Worm (Caenorhabditis elegans) whole organism, L1 larva: ENCODE data around the gene nlp-76.

Experiments
- C04F5.9 ChIP-seq: sonication (generic microtip); optimal IDR thresholded peaks from 2 replicates; lab custom pipeline; 2016; ENCODE audit warnings: missing genetic modification characterization, missing compliant biosample characterization
- Y116A8C.19 ChIP-seq: sonication (generic microtip); optimal IDR thresholded peaks from 2 replicates; lab custom pipeline; 2016; ENCODE audit warnings: missing compliant biosample characterization, missing genetic modification characterization, borderline replicate concordance
- aha-1 ChIP-seq: fragments of 150-350 bp; optimal IDR thresholded peaks from 2 replicates; lab custom pipeline; 2014; ENCODE audit warnings: missing biosample characterization, missing genetic modification characterization
- alr-1 ChIP-seq: fragments of 200-800 bp; sonication (Bioruptor generic); optimal IDR thresholded peaks from 2 replicates; lab custom pipeline; 2018; ENCODE audit warnings: borderline replicate concordance, mild to moderate bottlenecking, missing genetic modification characterization, missing compliant biosample characterization
- ama-1 ChIP-seq: fragments of 150-350 bp; optimal IDR thresholded peaks from 2 replicates; lab custom pipeline; 2014
- blmp-1 ChIP-seq: fragments of 150-350 bp; optimal IDR thresholded peaks from 2 replicates; lab custom pipeline; 2014; ENCODE audit warnings: missing biosample characterization, missing genetic modification characterization
- ceh-63 ChIP-seq: fragments of 200-800 bp; sonication (Bioruptor generic); optimal IDR thresholded peaks from 2 replicates; lab custom pipeline; 2018; ENCODE audit warnings: mild to moderate bottlenecking, missing genetic modification characterization, missing compliant biosample characterization
- ceh-8 ChIP-seq: fragments of 200-800 bp; sonication (Bioruptor generic); optimal IDR thresholded peaks from 2 replicates; lab custom pipeline; 2018; ENCODE audit warnings: mild to moderate bottlenecking, missing genetic modification characterization, moderate library complexity, missing compliant biosample characterization
- ceh-82 ChIP-seq, 3 experiments: fragments of 150-350 bp in 1 of 3; sonication (generic microtip) in 2 of 3; optimal IDR thresholded peaks; 2 replicates each; lab custom pipeline; 2014 to 2017; ENCODE audit warnings: missing biosample characterization in 3 of 3, missing genetic modification characterization in 3 of 3
- ceh-88 ChIP-seq: fragments of 200-800 bp; sonication (Bioruptor generic); IDR thresholded peaks from 2 replicates; pipeline ENCODE4 v1.3.6; 2022; ENCODE audit warnings: missing genetic modification characterization, missing compliant biosample characterization
- dpl-1 ChIP-seq, 3 experiments: fragments of 150-350 bp in 2 of 3; sonication (generic microtip) in 1 of 3; optimal IDR thresholded peaks; 2 replicates each; lab custom pipeline; 2014 to 2017; ENCODE audit warnings: missing biosample characterization in 3 of 3, missing genetic modification characterization in 3 of 3, missing genetic modification reagents in 3 of 3
- dsc-1 ChIP-seq: sonication (generic microtip); optimal IDR thresholded peaks from 2 replicates; lab custom pipeline; 2016; ENCODE audit warnings: mild to moderate bottlenecking, missing genetic modification characterization, missing compliant biosample characterization
- efl-3 ChIP-seq: fragments of 200-800 bp; sonication (Bioruptor generic); optimal IDR thresholded peaks from 2 replicates; lab custom pipeline; 2018; ENCODE audit warnings: mild to moderate bottlenecking, missing genetic modification characterization, missing compliant biosample characterization
- egl-27 ChIP-seq, 2 experiments: fragments of 150-350 bp in 1 of 2; sonication (generic microtip); optimal IDR thresholded peaks; 3 replicates each; lab custom pipeline; 2017 to 2018; ENCODE audit warnings: missing biosample characterization in 2 of 2, missing genetic modification characterization in 2 of 2, missing genetic modification reagents in 2 of 2
- elt-3 ChIP-seq, 6 experiments: fragments of 150-350 bp in 1 of 6; sonication (generic microtip); optimal IDR thresholded peaks; 2 replicates each; lab custom pipeline; 2017 to 2018; ENCODE audit warnings: missing biosample characterization in 6 of 6, missing genetic modification characterization in 6 of 6, inconsistent platforms in 1 of 6
- ets-5 ChIP-seq: fragments of 200-800 bp; sonication (Bioruptor generic); IDR thresholded peaks from 2 replicates; pipeline ENCODE4 v1.3.6; 2022; ENCODE audit warnings: missing genetic modification characterization, missing compliant biosample characterization
- fkh-4 ChIP-seq: sonication (generic microtip); optimal IDR thresholded peaks from 2 replicates; lab custom pipeline; 2016; ENCODE audit warnings: missing compliant biosample characterization, missing genetic modification characterization, borderline replicate concordance
- hlh-4 ChIP-seq: sonication (generic microtip); optimal IDR thresholded peaks from 2 replicates; lab custom pipeline; 2016; ENCODE audit warnings: mild to moderate bottlenecking, missing genetic modification characterization, missing compliant biosample characterization
- hpl-2 ChIP-seq: fragments of 150-350 bp; optimal IDR thresholded peaks from 2 replicates; lab custom pipeline; 2014; ENCODE audit warnings: missing biosample characterization, missing genetic modification reagents, missing genetic modification characterization
- isw-1 ChIP-seq: fragments of 200-800 bp; sonication (Bioruptor generic); IDR thresholded peaks from 2 replicates; pipeline ENCODE4 v1.3.6; 2022; ENCODE audit warnings: missing genetic modification characterization, missing compliant biosample characterization
- jun-1 ChIP-seq: fragments of 150-350 bp; optimal IDR thresholded peaks from 2 replicates; lab custom pipeline; 2014; ENCODE audit warnings: missing biosample characterization, missing genetic modification reagents, missing genetic modification characterization
- lin-13 ChIP-seq: fragments of 150-350 bp; optimal IDR thresholded peaks from 2 replicates; lab custom pipeline; 2014; ENCODE audit warnings: missing biosample characterization, missing genetic modification reagents, missing genetic modification characterization
- lin-15B ChIP-seq: fragments of 150-350 bp; sonication (generic microtip); optimal IDR thresholded peaks from 3 replicates; lab custom pipeline; 2014; ENCODE audit warnings: missing biosample characterization, missing genetic modification characterization
- lin-39 ChIP-seq: fragments of 150-350 bp; optimal IDR thresholded peaks from 2 replicates; lab custom pipeline; 2014; ENCODE audit warnings: missing biosample characterization, missing genetic modification reagents, missing genetic modification characterization
- lir-3 ChIP-seq: sonication (generic microtip); optimal IDR thresholded peaks from 2 replicates; lab custom pipeline; 2016; ENCODE audit warnings: mild to moderate bottlenecking, missing genetic modification characterization, moderate library complexity, missing compliant biosample characterization; ENCODE audit not compliant: poor library complexity
- mdl-1 ChIP-seq, 2 experiments: fragments of 150-350 bp; optimal IDR thresholded peaks; 2 replicates each; lab custom pipeline; 2014 to 2017; ENCODE audit warnings: missing biosample characterization in 2 of 2, missing genetic modification characterization in 2 of 2, inconsistent platforms in 1 of 2
- mef-2 ChIP-seq: fragments of 150-350 bp; optimal IDR thresholded peaks from 2 replicates; lab custom pipeline; 2014; ENCODE audit warnings: missing biosample characterization, missing genetic modification characterization
- nhr-11 ChIP-seq: fragments of 150-350 bp; optimal IDR thresholded peaks from 2 replicates; lab custom pipeline; 2014; ENCODE audit warnings: missing biosample characterization, missing genetic modification characterization
- nhr-19 ChIP-seq: fragments of 200-800 bp; sonication (Bioruptor generic); conservative IDR thresholded peaks from 2 replicates; pipeline ENCODE4 v1.3.6; 2022; ENCODE audit warnings: missing genetic modification characterization, missing compliant biosample characterization
- nhr-28 ChIP-seq: fragments of 150-350 bp; optimal IDR thresholded peaks from 2 replicates; lab custom pipeline; 2014; ENCODE audit warnings: missing biosample characterization, missing genetic modification characterization
- nhr-47 ChIP-seq: sonication (generic microtip); optimal IDR thresholded peaks from 2 replicates; lab custom pipeline; 2016; ENCODE audit warnings: mild to moderate bottlenecking, missing genetic modification characterization, moderate library complexity, missing compliant biosample characterization
- nhr-77 ChIP-seq: fragments of 150-350 bp; optimal IDR thresholded peaks from 2 replicates; lab custom pipeline; 2014; ENCODE audit warnings: missing biosample characterization, missing genetic modification characterization
- nhr-85 ChIP-seq: sonication (generic microtip); peaks from one replicate; lab custom pipeline; 2016; ENCODE audit warnings: missing genetic modification characterization, inconsistent platforms, missing compliant biosample characterization
- pag-3 ChIP-seq: sonication (generic microtip); optimal IDR thresholded peaks from 2 replicates; lab custom pipeline; 2017; ENCODE audit warnings: missing genetic modification characterization, mild to moderate bottlenecking, missing compliant biosample characterization, antibody characterized with exemption, borderline replicate concordance; ENCODE audit not compliant: insufficient read depth
- pax-3 ChIP-seq: fragments of 200-800 bp; sonication (Bioruptor generic); optimal IDR thresholded peaks from 2 replicates; lab custom pipeline; 2018; ENCODE audit warnings: mild to moderate bottlenecking, missing genetic modification characterization, moderate library complexity, missing compliant biosample characterization
- pqm-1 ChIP-seq: sonication (generic microtip); optimal IDR thresholded peaks from 3 replicates; lab custom pipeline; 2017; ENCODE audit warnings: missing biosample characterization, missing genetic modification characterization
- rnt-1 ChIP-seq: sonication (generic microtip); optimal IDR thresholded peaks from 2 replicates; lab custom pipeline; 2016; ENCODE audit warnings: mild to moderate bottlenecking, missing genetic modification characterization, moderate library complexity, missing compliant biosample characterization
- snu-23 ChIP-seq: sonication (generic microtip); optimal IDR thresholded peaks from 2 replicates; lab custom pipeline; 2016; ENCODE audit warnings: missing genetic modification characterization, missing compliant biosample characterization
- sox-4 ChIP-seq: sonication (generic microtip); optimal IDR thresholded peaks from 2 replicates; lab custom pipeline; 2016; ENCODE audit warnings: missing genetic modification characterization, missing compliant biosample characterization
- sptf-1 ChIP-seq: fragments of 150-350 bp; optimal IDR thresholded peaks from 2 replicates; lab custom pipeline; 2014; ENCODE audit warnings: missing biosample characterization, missing genetic modification characterization
- sup-37 ChIP-seq: fragments of 200-800 bp; sonication (Bioruptor generic); optimal IDR thresholded peaks from 2 replicates; lab custom pipeline; 2018; ENCODE audit warnings: mild to moderate bottlenecking, missing genetic modification characterization, missing compliant biosample characterization
- unc-30 ChIP-seq: sonication (generic microtip); optimal IDR thresholded peaks from 2 replicates; lab custom pipeline; 2017; ENCODE audit warnings: missing biosample characterization, missing genetic modification characterization
- unc-98 ChIP-seq: fragments of 200-800 bp; sonication (Bioruptor generic); IDR thresholded peaks from 2 replicates; pipeline ENCODE4 v1.3.6; 2022; ENCODE audit warnings: missing genetic modification characterization, missing compliant biosample characterization
- vab-15 ChIP-seq: sonication (generic microtip); optimal IDR thresholded peaks from 2 replicates; lab custom pipeline; 2017; ENCODE audit warnings: missing genotype, mild to moderate bottlenecking, missing genetic modification characterization, missing compliant biosample characterization
- xbp-1 ChIP-seq: sonication (generic microtip); optimal IDR thresholded peaks from 2 replicates; lab custom pipeline; 2016; ENCODE audit warnings: missing genetic modification characterization, missing compliant biosample characterization
- zip-4 ChIP-seq: fragments of 200-800 bp; sonication (Bioruptor generic); optimal IDR thresholded peaks from 2 replicates; lab custom pipeline; 2018; ENCODE audit warnings: mild to moderate bottlenecking, missing genetic modification characterization, moderate library complexity, missing compliant biosample characterization
- ztf-11 ChIP-seq, 2 experiments: sonication (generic microtip); optimal IDR thresholded peaks; 2 replicates each; lab custom pipeline; 2016 to 2017; ENCODE audit warnings: missing genetic modification characterization in 2 of 2, missing biosample characterization in 1 of 2, missing compliant biosample characterization in 1 of 2
- ztf-4 ChIP-seq: fragments of 150-350 bp; optimal IDR thresholded peaks from 2 replicates; lab custom pipeline; 2014; ENCODE audit warnings: missing biosample characterization, missing genetic modification characterization

The nlp-76 gene

ce11 chrX:12671638-12672290 lies 8.1 kb upstream of the nlp-76 start (continued):
- no peak for TF ChIP-seq dsc-1 (tag; lab: Kevin White, UChicago)
- TF ChIP-seq isw-1 (GFP tag; lab: Robert Waterston, UW) = no peak
- TF ChIP-seq mef-2 (tag; lab: Kevin White, UChicago) = no peak
- no peak for TF ChIP-seq elt-3 (tag; optimal IDR thresholded peaks at IDR 0.05; lab: Kevin White, UChicago)
- no peak for TF ChIP-seq xbp-1
- TF ChIP-seq egl-27 (tag; optimal IDR thresholded peaks at IDR 0.05; lab: Kevin White, UChicago) = no peak
- TF ChIP-seq Y116A8C.19 (tag; lab: Kevin White, UChicago) = no peak
- no peak for TF ChIP-seq ceh-82 (tag; optimal IDR thresholded peaks at IDR 0.05; lab: Kevin White, UChicago)
- peak; percentile 96 for TF ChIP-seq nhr-85 (tag; lab: Kevin White, UChicago)
- peak; percentile 40 for TF ChIP-seq snu-23 (GFP tag; lab: Kevin White, UChicago)
- no peak for TF ChIP-seq fkh-4
- TF ChIP-seq nhr-11 (tag; lab: Kevin White, UChicago) = no peak
- TF ChIP-seq sup-37 (GFP tag; lab: Kevin White, UChicago) = no peak
- no peak for TF ChIP-seq hlh-4
- TF ChIP-seq ama-1 (lab: Kevin White, UChicago) = no peak
- TF ChIP-seq, all 84 proteins: peak for 12

ce11 chrX:12670385-12670784 lies 6.7 kb upstream of the nlp-76 start:
- TF ChIP-seq snu-23 (GFP tag; lab: Kevin White, UChicago) (peak; percentile 94), blmp-1 (tag; lab: Kevin White, UChicago) (peak; percentile 77), ceh-88 (GFP tag; lab: Robert Waterston, UW) (peak; percentile 31; the same call in 1 of the 2 replicates), egl-27 (tag; optimal IDR thresholded peaks at IDR 0.05; lab: Kevin White, UChicago) (peak; percentile 10 to 78), sptf-1 (tag; lab: Kevin White, UChicago) (no peak), ets-5 (GFP tag; lab: Robert Waterston, UW) (no peak), mef-2 (tag; lab: Kevin White, UChicago) (peak; percentile 17), alr-1 (tag; lab: Kevin White, UChicago) (no peak), lin-15B (peak; percentile 18), lin-13 (GFP tag; lab: Kevin White, UChicago) (peak; percentile 29), nhr-11 (tag; lab: Kevin White, UChicago) (peak; percentile 18), xbp-1 (peak; percentile 62), C04F5.9 (tag; lab: Kevin White, UChicago) (no peak), elt-3 (tag; optimal IDR thresholded peaks at IDR 0.05; lab: Kevin White, UChicago) (peak in 2 of 6 experiments; percentile 31 to 63), Y116A8C.19 (tag; lab: Kevin White, UChicago) (no peak), pqm-1 (tag; lab: Kevin White, UChicago) (no peak), ztf-4 (tag; lab: Kevin White, UChicago) (peak; percentile 69), efl-3 (GFP tag; lab: Kevin White, UChicago) (no peak), nhr-19 (GFP tag; lab: Robert Waterston, UW) (peak; percentile 61), rnt-1 (peak; percentile 76), ceh-8 (GFP tag; lab: Kevin White, UChicago) (no peak), lir-3 (peak; percentile 25), lin-39 (no peak), hpl-2 (GFP tag; lab: Kevin White, UChicago) (no peak), vab-15 (tag; lab: Kevin White, UChicago) (no peak), isw-1 (GFP tag; lab: Robert Waterston, UW) (peak; percentile 57), jun-1 (tag; lab: Kevin White, UChicago) (peak; percentile 78), ceh-63 (GFP tag; lab: Kevin White, UChicago) (no peak), aha-1 (no peak), mdl-1 (tag; optimal IDR thresholded peaks at IDR 0.05; lab: Kevin White, UChicago) (peak in 1 of 2 experiments; percentile 82), zip-4 (GFP tag; lab: Kevin White, UChicago) (peak; percentile 21), pax-3 (tag; lab: Kevin White, UChicago) (no peak), ztf-11 (tag; optimal IDR thresholded peaks at IDR 0.05; lab: Kevin White, UChicago) (no peak), sox-4 (no peak), unc-98 (GFP tag; lab: Robert Waterston, UW) (no peak), unc-30 (no peak), nhr-77 (peak; percentile 60), pag-3 (tag; lab: Kevin White, UChicago) (no peak), dpl-1 (GFP tag; optimal IDR thresholded peaks at IDR 0.05; lab: Kevin White, UChicago) (peak in 2 of 3 experiments; percentile 12 to 20), nhr-28 (tag; lab: Kevin White, UChicago) (no peak), nhr-47 (tag; lab: Kevin White, UChicago) (peak; percentile 81)
